Fruit fly (Drosophila melanogaster) whole organism, embryonic: ENCODE measurements around the gene CG3634.

Source experiments
- Abd-B ChIP-seq: fragments of 200-800 bp; sonication (Bioruptor generic); optimal IDR thresholded peaks from 2 replicates; lab custom pipeline; 2018; ENCODE audit warnings: missing biosample characterization, mild to moderate bottlenecking, missing genetic modification characterization, moderate library complexity
- Atf-2 ChIP-seq: fragments of 200-800 bp; sonication (Bioruptor generic); optimal IDR thresholded peaks from 2 replicates; lab custom pipeline; 2016; ENCODE audit warnings: missing biosample characterization, missing genetic modification characterization
- Atf6 ChIP-seq: fragments of 200-800 bp; sonication (Bioruptor generic); IDR thresholded peaks from 2 replicates; pipeline ENCODE4 v1.3.6; 2022; ENCODE audit warnings: missing biosample characterization, missing genetic modification characterization
- CG12104 ChIP-seq: fragments of 200-800 bp; sonication (Bioruptor generic); optimal IDR thresholded peaks from 3 replicates; lab custom pipeline; 2016; ENCODE audit warnings: missing biosample characterization, missing genetic modification characterization
- CG13775 ChIP-seq: fragments of 200-800 bp; sonication (Bioruptor generic); optimal IDR thresholded peaks from 3 replicates; lab custom pipeline; 2017; ENCODE audit warnings: missing biosample characterization, mild to moderate bottlenecking, missing genetic modification characterization
- CG15696 ChIP-seq: fragments of 200-800 bp; sonication (Bioruptor generic); optimal IDR thresholded peaks from 2 replicates; lab custom pipeline; 2019; ENCODE audit warnings: missing biosample characterization, mild to moderate bottlenecking, missing genetic modification characterization, moderate library complexity
- CG1603 ChIP-seq: fragments of 200-800 bp; sonication (Bioruptor generic); optimal IDR thresholded peaks from 2 replicates; lab custom pipeline; 2019; ENCODE audit warnings: missing biosample characterization, mild to moderate bottlenecking, missing genetic modification characterization, moderate library complexity
- CG17385 ChIP-seq: fragments of 200-800 bp; sonication (Bioruptor generic); optimal IDR thresholded peaks from 3 replicates; lab custom pipeline; 2018; ENCODE audit warnings: missing biosample characterization, mild to moderate bottlenecking, missing genetic modification characterization
- CG18764 ChIP-seq: fragments of 200-800 bp; sonication (Bioruptor generic); optimal IDR thresholded peaks from 3 replicates; lab custom pipeline; 2016; ENCODE audit warnings: missing biosample characterization, missing genetic modification characterization
- CG2712 ChIP-seq: fragments of 200-800 bp; optimal IDR thresholded peaks from 3 replicates; lab custom pipeline; 2019; ENCODE audit warnings: missing biosample characterization, mild to moderate bottlenecking, missing genetic modification characterization, moderate library complexity
- CG4328 ChIP-seq: fragments of 200-800 bp; sonication (Bioruptor generic); optimal IDR thresholded peaks from 3 replicates; lab custom pipeline; 2017; ENCODE audit warnings: missing biosample characterization, missing genetic modification reagents, missing genetic modification characterization
- CG6254 ChIP-seq: fragments of 200-800 bp; sonication (Bioruptor generic); optimal IDR thresholded peaks from 3 replicates; lab custom pipeline; 2017; ENCODE audit warnings: mild to moderate bottlenecking, missing biosample characterization, missing genetic modification reagents, missing genetic modification characterization
- CG6689 ChIP-seq: fragments of 200-800 bp; sonication (Bioruptor generic); IDR thresholded peaks from 2 replicates; pipeline ENCODE4 v1.3.6; 2022; ENCODE audit warnings: missing biosample characterization, missing genetic modification characterization
- CG7372 ChIP-seq: fragments of 200-800 bp; sonication (Bioruptor generic); IDR thresholded peaks from 2 replicates; pipeline ENCODE4 v1.3.6; 2022; ENCODE audit warnings: missing biosample characterization, missing genetic modification characterization
- CG7839 ChIP-seq: fragments of 200-800 bp; sonication (Bioruptor generic); optimal IDR thresholded peaks from 3 replicates; lab custom pipeline; 2018; ENCODE audit warnings: missing biosample characterization, mild to moderate bottlenecking, missing genetic modification characterization, moderate library complexity
- CG8359 ChIP-seq: fragments of 200-800 bp; sonication (Bioruptor generic); optimal IDR thresholded peaks from 2 replicates; lab custom pipeline; 2017; ENCODE audit warnings: missing biosample characterization, mild to moderate bottlenecking, missing genetic modification characterization, borderline replicate concordance
- CG9215 ChIP-seq: fragments of 200-800 bp; sonication (Bioruptor generic); IDR thresholded peaks from 2 replicates; pipeline ENCODE4 v1.3.6; 2022; ENCODE audit warnings: missing biosample characterization, missing genetic modification characterization
- Camta ChIP-seq: fragments of 200-800 bp; sonication (Bioruptor generic); optimal IDR thresholded peaks from 2 replicates; lab custom pipeline; 2016; ENCODE audit warnings: missing biosample characterization, missing genetic modification characterization
- Chrac-16 ChIP-seq: fragments of 200-800 bp; sonication (Bioruptor generic); optimal IDR thresholded peaks from 3 replicates; lab custom pipeline; 2016; ENCODE audit warnings: missing biosample characterization, missing genetic modification characterization
- E2f1 ChIP-seq: fragments of 200-800 bp; sonication (Bioruptor generic); IDR thresholded peaks from 2 replicates; pipeline ENCODE4 v1.3.6; 2022; ENCODE audit warnings: missing biosample characterization, missing genetic modification characterization
- ERR ChIP-seq: fragments of 200-800 bp; sonication (Bioruptor generic); optimal IDR thresholded peaks from 2 replicates; lab custom pipeline; 2016; ENCODE audit warnings: missing biosample characterization, missing genetic modification characterization
- Fer2 ChIP-seq: fragments of 200-800 bp; sonication (Bioruptor generic); optimal IDR thresholded peaks from 2 replicates; lab custom pipeline; 2018; ENCODE audit warnings: missing biosample characterization, mild to moderate bottlenecking, missing genetic modification characterization, moderate library complexity
- H2.0 ChIP-seq: fragments of 200-800 bp; sonication (Bioruptor generic); IDR thresholded peaks from 2 replicates; pipeline ENCODE4 v1.3.6; 2022; ENCODE audit warnings: missing biosample characterization, missing genetic modification characterization
- HHEX ChIP-seq: fragments of 200-800 bp; sonication (Bioruptor generic); optimal IDR thresholded peaks from 3 replicates; lab custom pipeline; 2017; ENCODE audit warnings: missing biosample characterization, mild to moderate bottlenecking, missing genetic modification characterization, missing genetic modification reagents
- HLH3B ChIP-seq: fragments of 200-800 bp; sonication (Bioruptor generic); IDR thresholded peaks from 2 replicates; pipeline ENCODE4 v1.3.6; 2022; ENCODE audit warnings: missing biosample characterization, missing genetic modification characterization
- Hr51 ChIP-seq, 2 experiments: fragments of 200-800 bp; sonication (Bioruptor generic); optimal IDR thresholded peaks; 2 replicates in 1 of 2; 3 replicates in 1 of 2; lab custom pipeline; 2016 to 2018; ENCODE audit warnings: missing biosample characterization in 2 of 2, missing genetic modification characterization in 2 of 2, mild to moderate bottlenecking in 1 of 2, moderate library complexity in 1 of 2
- Jarid2 ChIP-seq: fragments of 200-800 bp; sonication (Bioruptor generic); optimal IDR thresholded peaks from 3 replicates; lab custom pipeline; 2017; ENCODE audit warnings: mild to moderate bottlenecking, missing biosample characterization, missing genetic modification reagents, missing genetic modification characterization
- Lpt ChIP-seq: fragments of >200 bp; optimal IDR thresholded peaks from 2 replicates; lab custom pipeline; 2018; ENCODE audit warnings: missing biosample characterization, missing genetic modification characterization
- Mad ChIP-seq: fragments of 200-800 bp; sonication (Bioruptor generic); optimal IDR thresholded peaks from 2 replicates; lab custom pipeline; 2016; ENCODE audit warnings: missing biosample characterization, missing genetic modification characterization
- Max ChIP-seq: fragments of 200-800 bp; sonication (Bioruptor generic); optimal IDR thresholded peaks from 2 replicates; lab custom pipeline; 2016; ENCODE audit warnings: missing biosample characterization, mild to moderate bottlenecking, missing genetic modification characterization
- NC2β ChIP-seq: fragments of 200-800 bp; sonication (Bioruptor generic); optimal IDR thresholded peaks from 2 replicates; lab custom pipeline; 2016; ENCODE audit warnings: missing biosample characterization, missing genetic modification characterization
- Scr ChIP-seq: fragments of 200-800 bp; sonication (Bioruptor generic); IDR thresholded peaks from 2 replicates; pipeline ENCODE4 v1.3.6; 2022; ENCODE audit warnings: missing biosample characterization, missing genetic modification characterization; ENCODE audit not compliant: partially characterized antibody
- Side ChIP-seq: fragments of 200-800 bp; sonication (Bioruptor generic); optimal IDR thresholded peaks from 2 replicates; lab custom pipeline; 2016; ENCODE audit warnings: missing biosample characterization, missing genetic modification characterization
- Spps ChIP-seq: fragments of 200-800 bp; sonication (Bioruptor generic); optimal IDR thresholded peaks from 2 replicates; lab custom pipeline; 2018; ENCODE audit warnings: missing biosample characterization, mild to moderate bottlenecking, missing genetic modification characterization
- Usf ChIP-seq: fragments of 200-800 bp; sonication (Bioruptor generic); optimal IDR thresholded peaks from 2 replicates; lab custom pipeline; 2017; ENCODE audit warnings: missing genotype, missing biosample characterization, missing genetic modification characterization
- abd-A ChIP-seq: fragments of 200-800 bp; sonication (Bioruptor generic); optimal IDR thresholded peaks from 3 replicates; lab custom pipeline; 2019; ENCODE audit warnings: missing biosample characterization, mild to moderate bottlenecking, missing genetic modification characterization, moderate library complexity
- bcd ChIP-seq: fragments of 200-800 bp; sonication (Bioruptor generic); optimal IDR thresholded peaks from 2 replicates; lab custom pipeline; 2017; ENCODE audit warnings: missing biosample characterization, mild to moderate bottlenecking, missing genetic modification characterization
- chinmo ChIP-seq: fragments of 200-800 bp; sonication (Bioruptor generic); IDR thresholded peaks from 4 replicates; pipeline ENCODE4 v1.3.6; 2022; ENCODE audit warnings: missing biosample characterization, missing genetic modification characterization; ENCODE audit not compliant: partially characterized antibody
- da ChIP-seq: fragments of 200-800 bp; sonication (Bioruptor generic); optimal IDR thresholded peaks from 2 replicates; lab custom pipeline; 2016; ENCODE audit warnings: missing biosample characterization, missing genetic modification characterization
- disco-r ChIP-seq: fragments of 200-800 bp; sonication (Bioruptor generic); optimal IDR thresholded peaks from 2 replicates; lab custom pipeline; 2016; ENCODE audit warnings: missing biosample characterization, missing genetic modification characterization
- dysf ChIP-seq: fragments of 200-800 bp; sonication (Bioruptor generic); IDR thresholded peaks from 3 replicates; pipeline ENCODE4 v1.3.6; 2022; ENCODE audit warnings: missing biosample characterization, missing genetic modification characterization
- ftz-f1 ChIP-seq: fragments of 200-800 bp; sonication (Bioruptor generic); optimal IDR thresholded peaks from 2 replicates; lab custom pipeline; 2016; ENCODE audit warnings: missing biosample characterization, missing genetic modification characterization
- grn ChIP-seq: fragments of 200-800 bp; sonication (Bioruptor generic); optimal IDR thresholded peaks from 3 replicates; lab custom pipeline; 2017; ENCODE audit warnings: missing biosample characterization, missing genetic modification characterization
- ham ChIP-seq: fragments of 200-800 bp; sonication (Bioruptor generic); IDR thresholded peaks from 2 replicates; pipeline ENCODE4 v1.3.6; 2022; ENCODE audit warnings: missing biosample characterization, missing genetic modification characterization
- hb ChIP-seq: fragments of 200-800 bp; sonication (Bioruptor generic); IDR thresholded peaks from 3 replicates; pipeline ENCODE4 v1.3.6; 2022; ENCODE audit warnings: missing biosample characterization, missing genetic modification characterization; ENCODE audit not compliant: partially characterized antibody
- prd ChIP-seq, 3 experiments: fragments of >200 bp in 2 of 3; fragments of 200-800 bp in 1 of 3; sonication (Bioruptor generic) in 1 of 3; optimal IDR thresholded peaks in 2 of 3; IDR thresholded peaks in 1 of 3; 2 replicates in 2 of 3; 3 replicates in 1 of 3; pipeline versions ENCODE4 v1.3.6 to Lab custom; 2017 to 2022; ENCODE audit warnings: missing biosample characterization in 1 of 3, missing genetic modification characterization in 1 of 3
- pum ChIP-seq: fragments of 200-800 bp; sonication (Bioruptor generic); optimal IDR thresholded peaks from 2 replicates; lab custom pipeline; 2016; ENCODE audit warnings: missing biosample characterization, missing genetic modification characterization
- sd ChIP-seq: fragments of 200-800 bp; sonication (Bioruptor generic); optimal IDR thresholded peaks from 3 replicates; lab custom pipeline; 2018; ENCODE audit warnings: missing biosample characterization, mild to moderate bottlenecking, missing genetic modification characterization, moderate library complexity
- sqz ChIP-seq: fragments of 200-800 bp; sonication (Bioruptor generic); optimal IDR thresholded peaks from 3 replicates; lab custom pipeline; 2018; ENCODE audit warnings: missing biosample characterization, mild to moderate bottlenecking, missing genetic modification characterization

Gene CG3634

DNA sequence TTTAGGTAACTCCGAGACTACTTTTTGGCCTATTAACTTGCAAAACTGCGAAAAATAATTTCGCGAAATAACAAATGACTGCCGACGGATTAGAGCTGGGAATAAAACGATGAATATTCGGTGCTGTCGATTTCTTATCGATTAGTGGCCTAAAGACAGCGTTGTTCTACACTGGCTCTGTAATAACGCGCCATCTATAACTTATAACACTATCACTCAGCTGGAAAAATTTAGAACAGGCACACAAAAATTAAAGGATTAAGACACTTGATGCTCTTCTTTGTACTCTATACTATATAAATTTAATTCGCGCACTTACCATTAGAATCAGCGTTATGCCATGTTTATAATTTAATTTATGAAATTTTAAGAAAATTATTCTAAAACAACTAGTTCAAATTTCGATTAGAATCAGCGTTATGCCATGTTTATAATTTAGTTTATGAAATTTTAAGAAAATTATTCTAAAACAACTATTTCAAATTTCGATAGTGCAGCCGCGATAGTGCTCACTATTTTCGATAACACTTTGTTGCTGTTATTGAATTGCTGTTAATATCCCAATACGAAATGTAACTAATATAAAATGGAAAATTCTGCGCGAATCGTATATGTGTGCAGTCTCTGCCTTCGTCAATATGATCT is 32.5 kb upstream of the CG3634 start, which contains the start of the genes CSN3 and CG11456:
CSN3 (minus strand) TSS at position 112 of the 645 bp plus-strand sequence.
CG11456 (plus strand) TSS at position 523 of the 645 bp plus-strand sequence.
- no peak for TF ChIP-seq grn (GFP tag; lab: Kevin White, UChicago)
- TF ChIP-seq CG6689 (GFP tag; lab: Robert Waterston, UW), result no peak
- no peak for TF ChIP-seq abd-A (tag; lab: Kevin White, UChicago)
- no peak for TF ChIP-seq CG13775 (GFP tag; lab: Kevin White, UChicago)
- TF ChIP-seq Atf-2 (GFP tag; lab: Kevin White, UChicago), result no peak
- TF ChIP-seq CG2712 (tag; lab: Kevin White, UChicago), result no peak
- TF ChIP-seq Hr51 (GFP tag; optimal IDR thresholded peaks at IDR 0.05; lab: Kevin White, UChicago), result peak in 1 of 2 experiments; percentile 19
- no peak for TF ChIP-seq ERR
- TF ChIP-seq da (GFP tag; lab: Kevin White, UChicago), result no peak
- TF ChIP-seq dysf (GFP tag; lab: Robert Waterston, UW), result no peak; the same call in 2 of the 3 replicates
- no peak for TF ChIP-seq CG4328
- TF ChIP-seq CG6254, result no peak
- TF ChIP-seq CG12104 (GFP tag; lab: Kevin White, UChicago), result no peak
- TF ChIP-seq Atf6 (GFP tag; lab: Robert Waterston, UW), result no peak
- TF ChIP-seq ftz-f1 (GFP tag; lab: Kevin White, UChicago), result no peak
- no peak for TF ChIP-seq CG7372
- TF ChIP-seq CG1603 (tag; lab: Kevin White, UChicago), result peak; percentile 65
- peak; percentile 58 for TF ChIP-seq Max (GFP tag; lab: Kevin White, UChicago)
- TF ChIP-seq hb (GFP tag; lab: Robert Waterston, UW), result peak; percentile 50; the same call in 1 of the 3 replicates
- no peak for TF ChIP-seq chinmo (GFP tag; lab: Robert Waterston, UW)
- no peak for TF ChIP-seq sqz (GFP tag; lab: Kevin White, UChicago)
- TF ChIP-seq CG15696 (tag; lab: Kevin White, UChicago), result no peak
- peak; percentile 48 for TF ChIP-seq bcd (GFP tag; lab: Kevin White, UChicago)
- TF ChIP-seq CG8359 (GFP tag; lab: Kevin White, UChicago), result no peak
- peak; percentile 44 for TF ChIP-seq pum (GFP tag; lab: Kevin White, UChicago)
- peak; percentile 43 for TF ChIP-seq Camta (GFP tag; lab: Kevin White, UChicago)
- TF ChIP-seq E2f1, result no peak
- TF ChIP-seq prd (optimal IDR thresholded peaks at IDR 0.05; lab: Kevin White, UChicago), result no peak
- TF ChIP-seq prd (GFP tag; IDR thresholded peaks at IDR 0.05; lab: Robert Waterston, UW), result peak; percentile 44; the same call in 1 of the 3 replicates
- peak; percentile 26 for TF ChIP-seq CG18764 (GFP tag; lab: Kevin White, UChicago)
- peak; percentile 45; the same call in 1 of the 2 replicates for TF ChIP-seq H2.0 (GFP tag; lab: Robert Waterston, UW)
- no peak for TF ChIP-seq Fer2 (tag; lab: Kevin White, UChicago)
- TF ChIP-seq disco-r (GFP tag; lab: Kevin White, UChicago), result no peak
- TF ChIP-seq Usf (GFP tag; lab: Kevin White, UChicago), result no peak
- no peak for TF ChIP-seq HHEX (GFP tag; lab: Kevin White, UChicago)
- no peak for TF ChIP-seq sd (tag; lab: Kevin White, UChicago)
- no peak for TF ChIP-seq Jarid2 (GFP tag; lab: Kevin White, UChicago)
- no peak for TF ChIP-seq Abd-B (GFP tag; lab: Kevin White, UChicago)
- no peak for TF ChIP-seq ham (GFP tag; lab: Robert Waterston, UW)
- peak; percentile 14 for TF ChIP-seq Side (GFP tag; lab: Kevin White, UChicago)
- TF ChIP-seq Mad (GFP tag; lab: Kevin White, UChicago), result peak; percentile 50
- peak; percentile 64 for TF ChIP-seq Scr (GFP tag; lab: Robert Waterston, UW)
- TF ChIP-seq NC2β (GFP tag; lab: Kevin White, UChicago), result peak; percentile 50
- no peak for TF ChIP-seq Spps (tag; lab: Kevin White, UChicago)
- peak; percentile 43 for TF ChIP-seq Chrac-16 (GFP tag; lab: Kevin White, UChicago)
- TF ChIP-seq CG7839 (tag; lab: Kevin White, UChicago), result no peak
- no peak for TF ChIP-seq Lpt (GFP tag; lab: Kevin White, UChicago)
- no peak for TF ChIP-seq HLH3B (GFP tag; lab: Robert Waterston, UW)
- no peak for TF ChIP-seq CG17385 (GFP tag; lab: Kevin White, UChicago)
- no peak for TF ChIP-seq CG9215
